Worm (Caenorhabditis elegans): ENCODE measurements around the gene ncx-1.

- TF ChIP-seq lin-13 (GFP tag; optimal IDR thresholded peaks at IDR 0.05) = no peak
- TF ChIP-seq lin-39 (tag; optimal IDR thresholded peaks at IDR 0.05) = no peak
- no peak for TF ChIP-seq nhr-25 (tag; optimal IDR thresholded peaks at IDR 0.05; ENCODE audit: borderline replicate concordance, insufficient read depth)
- no peak for TF ChIP-seq unc-62 (GFP tag; optimal IDR thresholded peaks at IDR 0.05 in 1 of 2)
- no peak for TF ChIP-seq unc-62 (tag; optimal IDR thresholded peaks at IDR 0.05)
Observed at ce11 chrV:20061498-20061897, 59.0 kb downstream of the ncx-1 start.
